Worm (Caenorhabditis elegans) whole organism, L3 larva: ENCODE measurements around the gene aptf-4.
A peak's percentile ranks its signal among the peaks of the same experiment; 100 is the strongest.

Source experiments
- R02D3.7 ChIP-seq: fragments of 150-350 bp; optimal IDR thresholded peaks from 2 replicates; lab custom pipeline; 2014; ENCODE audit warnings: missing biosample characterization, missing genetic modification characterization
- aly-2 ChIP-seq: fragments of 150-350 bp; optimal IDR thresholded peaks from 2 replicates; lab custom pipeline; 2014; ENCODE audit warnings: missing biosample characterization, missing genetic modification characterization
- ama-1 ChIP-seq: fragments of 150-350 bp; optimal IDR thresholded peaks from 2 replicates; lab custom pipeline; 2018
- ceh-28 ChIP-seq: fragments of 150-350 bp; optimal IDR thresholded peaks from 2 replicates; lab custom pipeline; 2014; ENCODE audit warnings: missing biosample characterization, missing genetic modification reagents, missing genetic modification characterization
- ceh-82 ChIP-seq: fragments of 150-350 bp; optimal IDR thresholded peaks from 2 replicates; lab custom pipeline; 2014; ENCODE audit warnings: missing biosample characterization, missing genetic modification characterization
- ceh-9 ChIP-seq: sonication (generic microtip); optimal IDR thresholded peaks from 2 replicates; lab custom pipeline; 2018; ENCODE audit warnings: missing biosample characterization, missing genetic modification characterization
- daf-12 ChIP-seq: fragments of 150-350 bp; optimal IDR thresholded peaks from 2 replicates; lab custom pipeline; 2014; ENCODE audit warnings: missing biosample characterization, missing genetic modification reagents, missing genetic modification characterization
- egl-5 ChIP-seq: fragments of 150-350 bp; optimal IDR thresholded peaks from 2 replicates; lab custom pipeline; 2017; ENCODE audit warnings: missing biosample characterization, missing genetic modification reagents, missing genetic modification characterization, inconsistent platforms
- elt-2 ChIP-seq: sonication (generic microtip); optimal IDR thresholded peaks from 2 replicates; lab custom pipeline; 2016; ENCODE audit warnings: missing genetic modification reagents, mild to moderate bottlenecking, missing genetic modification characterization, missing compliant biosample characterization
- eor-1 ChIP-seq, 2 experiments: fragments of 150-350 bp; optimal IDR thresholded peaks; 2 replicates each; lab custom pipeline; 2014 to 2018; ENCODE audit warnings: missing biosample characterization in 2 of 2, missing genetic modification characterization in 2 of 2
- fkh-10 ChIP-seq: sonication (generic microtip); optimal IDR thresholded peaks from 2 replicates; lab custom pipeline; 2017; ENCODE audit warnings: missing biosample characterization, missing genetic modification reagents, missing genetic modification characterization
- fos-1 ChIP-seq: fragments of 150-350 bp; optimal IDR thresholded peaks from 2 replicates; lab custom pipeline; 2014; ENCODE audit warnings: missing biosample characterization, missing genetic modification characterization
- hmg-11 ChIP-seq: sonication (generic microtip); optimal IDR thresholded peaks from 2 replicates; lab custom pipeline; 2016; ENCODE audit warnings: missing genetic modification characterization, missing compliant biosample characterization
- jun-1 ChIP-seq: fragments of 150-350 bp; optimal IDR thresholded peaks from 2 replicates; lab custom pipeline; 2014; ENCODE audit warnings: missing biosample characterization, missing genetic modification reagents, missing genetic modification characterization
- lin-39 ChIP-seq: fragments of 150-350 bp; optimal IDR thresholded peaks from 2 replicates; lab custom pipeline; 2018; ENCODE audit warnings: missing biosample characterization, missing genetic modification reagents, missing genetic modification characterization
- lsy-12 ChIP-seq: sonication (generic microtip); optimal IDR thresholded peaks from 2 replicates; lab custom pipeline; 2016; ENCODE audit warnings: mild to moderate bottlenecking, missing genetic modification characterization, missing compliant biosample characterization
- mdl-1 ChIP-seq: fragments of 150-350 bp; optimal IDR thresholded peaks from 2 replicates; lab custom pipeline; 2014; ENCODE audit warnings: missing biosample characterization, missing genetic modification characterization
- nfya-1 ChIP-seq: sonication (generic microtip); optimal IDR thresholded peaks from 2 replicates; lab custom pipeline; 2017; ENCODE audit warnings: missing genetic modification characterization, mild to moderate bottlenecking, missing compliant biosample characterization, antibody characterized with exemption, moderate library complexity; ENCODE audit not compliant: insufficient read depth
- nhr-11 ChIP-seq: fragments of 150-350 bp; optimal IDR thresholded peaks from 2 replicates; lab custom pipeline; 2014; ENCODE audit warnings: missing biosample characterization, missing genetic modification characterization
- nhr-23 ChIP-seq: fragments of 150-350 bp; optimal IDR thresholded peaks from 2 replicates; lab custom pipeline; 2014; ENCODE audit warnings: missing biosample characterization, missing genetic modification reagents, missing genetic modification characterization
- nhr-25 ChIP-seq: sonication (generic microtip); optimal IDR thresholded peaks from 2 replicates; lab custom pipeline; 2017; ENCODE audit warnings: missing biosample characterization, missing genetic modification characterization
- nhr-28 ChIP-seq: fragments of 150-350 bp; optimal IDR thresholded peaks from 2 replicates; lab custom pipeline; 2014; ENCODE audit warnings: missing biosample characterization, missing genetic modification characterization
- nhr-43 ChIP-seq: sonication (generic microtip); optimal IDR thresholded peaks from 2 replicates; lab custom pipeline; 2016; ENCODE audit warnings: mild to moderate bottlenecking, missing genetic modification characterization, missing compliant biosample characterization; ENCODE audit not compliant: poor library complexity, severe bottlenecking
- nhr-67 ChIP-seq: fragments of 150-350 bp; optimal IDR thresholded peaks from 2 replicates; lab custom pipeline; 2014; ENCODE audit warnings: missing biosample characterization, missing genetic modification characterization
- nhr-76 ChIP-seq: fragments of 150-350 bp; sonication (generic microtip); optimal IDR thresholded peaks from 5 replicates; lab custom pipeline; 2014; ENCODE audit warnings: missing biosample characterization, missing genetic modification characterization
- nhr-77 ChIP-seq: fragments of 150-350 bp; optimal IDR thresholded peaks from 2 replicates; lab custom pipeline; 2014; ENCODE audit warnings: missing biosample characterization, missing genetic modification characterization
- pha-4 ChIP-seq: fragments of 150-350 bp; optimal IDR thresholded peaks from 2 replicates; lab custom pipeline; 2014; ENCODE audit warnings: missing biosample characterization, missing genetic modification reagents, missing genetic modification characterization
- pqm-1 ChIP-seq: fragments of 150-350 bp; optimal IDR thresholded peaks from 2 replicates; lab custom pipeline; 2017; ENCODE audit warnings: missing biosample characterization, missing genetic modification characterization, inconsistent platforms
- sea-2 ChIP-seq: fragments of 150-350 bp; sonication (generic microtip); optimal IDR thresholded peaks from 4 replicates; lab custom pipeline; 2014; ENCODE audit warnings: missing biosample characterization, missing genetic modification reagents, missing genetic modification characterization
- tbx-2 ChIP-seq: sonication (generic microtip); optimal IDR thresholded peaks from 2 replicates; lab custom pipeline; 2016; ENCODE audit warnings: mild to moderate bottlenecking, missing genetic modification characterization, missing compliant biosample characterization
- unc-39 ChIP-seq: sonication (generic microtip); optimal IDR thresholded peaks from 4 replicates; lab custom pipeline; 2017; ENCODE audit warnings: missing biosample characterization, missing genetic modification characterization
- unc-62 ChIP-seq: fragments of 150-350 bp; sonication (generic microtip); optimal IDR thresholded peaks from 4 replicates; lab custom pipeline; 2014; ENCODE audit warnings: missing biosample characterization, missing genetic modification reagents, missing genetic modification characterization
- zag-1 ChIP-seq: fragments of 150-350 bp; optimal IDR thresholded peaks from 2 replicates; lab custom pipeline; 2014; ENCODE audit warnings: missing biosample characterization, missing genetic modification characterization
- ztf-4 ChIP-seq: fragments of 150-350 bp; optimal IDR thresholded peaks from 2 replicates; lab custom pipeline; 2014; ENCODE audit warnings: missing biosample characterization, missing genetic modification characterization

Gene aptf-4

ce11 chrII:8626598-8626997 lies 35.8 kb downstream of the aptf-4 start:
- peak; percentile 48 for TF ChIP-seq pha-4 (tag; lab: Kevin White, UChicago)
- no peak for TF ChIP-seq elt-2 (tag; lab: Kevin White, UChicago)
- TF ChIP-seq ceh-28, result no peak

ce11 chrII:8627907-8628306 lies 37.1 kb downstream of the aptf-4 start:
- TF ChIP-seq eor-1 (tag; optimal IDR thresholded peaks at IDR 0.05; lab: Kevin White, UChicago) (no peak), pha-4 (tag; lab: Kevin White, UChicago) (no peak), nhr-11 (tag; lab: Kevin White, UChicago) (no peak), daf-12 (tag; lab: Kevin White, UChicago) (no peak), nfya-1 (tag; lab: Kevin White, UChicago) (no peak), aly-2 (tag; lab: Kevin White, UChicago) (no peak), mdl-1 (tag; lab: Kevin White, UChicago) (no peak), zag-1 (tag; lab: Kevin White, UChicago) (no peak), fos-1 (tag; lab: Kevin White, UChicago) (no peak), egl-5 (no peak), nhr-76 (no peak), nhr-28 (tag; lab: Kevin White, UChicago) (no peak), jun-1 (tag; lab: Kevin White, UChicago) (no peak), unc-39 (no peak), pqm-1 (tag; lab: Kevin White, UChicago) (no peak), ama-1 (lab: Kevin White, UChicago) (no peak), ceh-82 (tag; lab: Kevin White, UChicago) (no peak), sea-2 (GFP tag; lab: Kevin White, UChicago) (no peak), fkh-10 (no peak), unc-62 (GFP tag; lab: Kevin White, UChicago) (no peak)

- TF ChIP-seq nhr-11 (tag; lab: Kevin White, UChicago) (no peak), nhr-23 (tag; lab: Kevin White, UChicago) (peak; percentile 19), nhr-25 (tag; lab: Kevin White, UChicago) (peak; percentile 33), lsy-12 (tag; lab: Kevin White, UChicago) (no peak)
Observed at ce11 chrII:8630088-8630487, 39.3 kb downstream of the aptf-4 start, which contains the start of gene T22C8.6. T22C8.6 (minus strand) TSS chrII:8630281.

ce11 chrII:8631766-8632165 lies 41.0 kb downstream of the aptf-4 start:
- TF ChIP-seq elt-2 (tag; lab: Kevin White, UChicago) (no peak), nhr-28 (tag; lab: Kevin White, UChicago) (no peak), nhr-11 (tag; lab: Kevin White, UChicago) (no peak)

- no peak for TF ChIP-seq nhr-67 (tag; lab: Kevin White, UChicago)
- TF ChIP-seq ztf-4 (tag; lab: Kevin White, UChicago), result no peak
- TF ChIP-seq hmg-11, result no peak
- TF ChIP-seq nhr-11 (tag; lab: Kevin White, UChicago), result no peak
- TF ChIP-seq nhr-28 (tag; lab: Kevin White, UChicago), result no peak
- TF ChIP-seq lin-39 (tag; lab: Kevin White, UChicago), result no peak
- TF ChIP-seq nhr-76, result no peak
- TF ChIP-seq jun-1 (tag; lab: Kevin White, UChicago), result no peak
- TF ChIP-seq ceh-9 (tag; lab: Kevin White, UChicago), result no peak
- no peak for TF ChIP-seq elt-2 (tag; lab: Kevin White, UChicago)
- no peak for TF ChIP-seq tbx-2
- TF ChIP-seq nhr-23 (tag; lab: Kevin White, UChicago), result no peak
- TF ChIP-seq nhr-77 (tag; lab: Kevin White, UChicago), result no peak
- TF ChIP-seq nhr-43 (tag; lab: Kevin White, UChicago), result no peak
- no peak for TF ChIP-seq egl-5
- no peak for TF ChIP-seq aly-2 (tag; lab: Kevin White, UChicago)
- TF ChIP-seq R02D3.7 (tag; lab: Kevin White, UChicago), result no peak
Observed at ce11 chrII:8634386-8634785, 43.6 kb downstream of the aptf-4 start, which contains the start of gene cutl-12. cutl-12 (minus strand) TSS chrII:8634486.
